Worm (Caenorhabditis elegans) whole organism, L4 larva: Measurements from ENCODE around the gene lpin-1.
A peak's percentile ranks its signal among the peaks of the same experiment; 100 is the strongest.

Experiments
- F10B5.3 ChIP-seq: sonication (generic microtip); optimal IDR thresholded peaks from 2 replicates; lab custom pipeline; 2016; ENCODE audit warnings: mild to moderate bottlenecking, missing genetic modification characterization, missing compliant biosample characterization
- R02D3.7 ChIP-seq: fragments of 150-350 bp; sonication (generic microtip); optimal IDR thresholded peaks from 3 replicates; lab custom pipeline; 2014; ENCODE audit warnings: missing biosample characterization, missing genetic modification characterization
- Y105C5A.15 ChIP-seq: fragments of 200-800 bp; sonication (Bioruptor generic); IDR thresholded peaks from 2 replicates; pipeline ENCODE4 v1.3.6; 2022; ENCODE audit warnings: missing genetic modification characterization, missing compliant biosample characterization
- Y48G9A.11 ChIP-seq: fragments of 200-800 bp; sonication (Bioruptor generic); IDR thresholded peaks from 2 replicates; pipeline ENCODE4 v1.3.6; 2022; ENCODE audit warnings: missing genetic modification reagents, missing genetic modification characterization, missing compliant biosample characterization
- ZK337.2 ChIP-seq: fragments of 200-800 bp; sonication (Bioruptor generic); IDR thresholded peaks from 2 replicates; pipeline ENCODE4 v1.3.6; 2022; ENCODE audit warnings: missing genetic modification reagents, missing genetic modification characterization, missing compliant biosample characterization
- ZK546.5 ChIP-seq, 2 experiments: sonication (generic microtip); optimal IDR thresholded peaks; 2 replicates each; lab custom pipeline; 2017; ENCODE audit warnings: missing biosample characterization in 2 of 2, missing genetic modification characterization in 2 of 2
- aha-1 ChIP-seq: fragments of 150-350 bp; peaks from one replicate; lab custom pipeline; 2014; ENCODE audit warnings: missing biosample characterization, missing genetic modification characterization
- arid-1 ChIP-seq: fragments of 200-800 bp; sonication (Bioruptor generic); conservative IDR thresholded peaks from 2 replicates; pipeline ENCODE4 v1.3.6; 2022; ENCODE audit warnings: missing genetic modification reagents, missing genetic modification characterization, missing compliant biosample characterization
- ceh-28 ChIP-seq: fragments of 150-350 bp; optimal IDR thresholded peaks from 2 replicates; lab custom pipeline; 2014; ENCODE audit warnings: missing biosample characterization, missing genetic modification reagents, missing genetic modification characterization
- ces-1 ChIP-seq: fragments of 150-350 bp; sonication (generic microtip); optimal IDR thresholded peaks from 4 replicates; lab custom pipeline; 2014; ENCODE audit warnings: missing biosample characterization, missing genetic modification reagents, missing genetic modification characterization
- cey-2 ChIP-seq: sonication (generic microtip); optimal IDR thresholded peaks from 3 replicates; lab custom pipeline; 2017; ENCODE audit warnings: missing genetic modification characterization, mild to moderate bottlenecking, missing compliant biosample characterization, antibody characterized with exemption, borderline replicate concordance; ENCODE audit not compliant: insufficient read depth
- ctbp-1 ChIP-seq: fragments of 200-800 bp; sonication (Bioruptor generic); IDR thresholded peaks from 2 replicates; pipeline ENCODE4 v1.3.6; 2022; ENCODE audit warnings: missing genetic modification reagents, missing genetic modification characterization, missing compliant biosample characterization
- daf-12 ChIP-seq: fragments of 150-350 bp; optimal IDR thresholded peaks from 2 replicates; lab custom pipeline; 2014; ENCODE audit warnings: missing biosample characterization, missing genetic modification reagents, missing genetic modification characterization
- daf-16 ChIP-seq, 3 experiments: sonication (generic microtip); optimal IDR thresholded peaks; 2 replicates each; lab custom pipeline; 2016 to 2017; ENCODE audit warnings: missing genetic modification characterization in 3 of 3, missing genetic modification reagents in 3 of 3, mild to moderate bottlenecking in 2 of 3, missing compliant biosample characterization in 2 of 3, missing biosample characterization in 1 of 3, moderate library complexity in 1 of 3
- daf-19 ChIP-seq: fragments of 200-800 bp; sonication (Bioruptor generic); conservative IDR thresholded peaks from 2 replicates; pipeline ENCODE4 v1.3.6; 2022; ENCODE audit warnings: missing genetic modification characterization, missing compliant biosample characterization
- dmd-6 ChIP-seq: fragments of 200-800 bp; sonication (Bioruptor generic); IDR thresholded peaks from 2 replicates; pipeline ENCODE4 v1.3.6; 2022; ENCODE audit warnings: missing genetic modification reagents, missing genetic modification characterization, missing compliant biosample characterization
- duxl-1 ChIP-seq: sonication (generic microtip); optimal IDR thresholded peaks from 2 replicates; lab custom pipeline; 2016; ENCODE audit warnings: mild to moderate bottlenecking, missing genetic modification characterization, moderate library complexity, missing compliant biosample characterization; ENCODE audit not compliant: poor library complexity
- dve-1 ChIP-seq: sonication (generic microtip); optimal IDR thresholded peaks from 2 replicates; lab custom pipeline; 2017; ENCODE audit warnings: antibody characterized with exemption, mild to moderate bottlenecking, missing genetic modification characterization, missing compliant biosample characterization; ENCODE audit not compliant: insufficient read depth
- egl-27 ChIP-seq: sonication (generic microtip); optimal IDR thresholded peaks from 3 replicates; lab custom pipeline; 2017; ENCODE audit warnings: missing biosample characterization, missing genetic modification reagents, missing genetic modification characterization
- egl-43 ChIP-seq: fragments of 200-800 bp; sonication (Bioruptor generic); IDR thresholded peaks from 2 replicates; pipeline ENCODE4 v1.3.6; 2022; ENCODE audit warnings: missing genetic modification reagents, missing genetic modification characterization, missing compliant biosample characterization
- fos-1 ChIP-seq: fragments of 150-350 bp; optimal IDR thresholded peaks from 2 replicates; lab custom pipeline; 2014; ENCODE audit warnings: missing biosample characterization, missing genetic modification characterization
- hlh-11 ChIP-seq: fragments of 200-800 bp; sonication (Bioruptor generic); optimal IDR thresholded peaks from 2 replicates; lab custom pipeline; 2018; ENCODE audit warnings: mild to moderate bottlenecking, missing genetic modification characterization, missing compliant biosample characterization
- hlh-30 ChIP-seq: sonication (generic microtip); optimal IDR thresholded peaks from 2 replicates; lab custom pipeline; 2017; ENCODE audit warnings: antibody characterized with exemption, mild to moderate bottlenecking, missing genetic modification characterization, missing compliant biosample characterization; ENCODE audit not compliant: insufficient read depth
- jun-1 ChIP-seq: fragments of 150-350 bp; optimal IDR thresholded peaks from 2 replicates; lab custom pipeline; 2014; ENCODE audit warnings: missing biosample characterization, missing genetic modification reagents, missing genetic modification characterization
- lin-13 ChIP-seq: fragments of 150-350 bp; optimal IDR thresholded peaks from 2 replicates; lab custom pipeline; 2014; ENCODE audit warnings: missing biosample characterization, missing genetic modification reagents, missing genetic modification characterization
- lin-38 ChIP-seq: fragments of 200-800 bp; sonication (Bioruptor generic); IDR thresholded peaks from 2 replicates; pipeline ENCODE4 v1.3.6; 2022; ENCODE audit warnings: missing genetic modification reagents, missing genetic modification characterization, missing compliant biosample characterization
- lsy-2 ChIP-seq, 2 experiments: fragments of 150-350 bp in 1 of 2; sonication (generic microtip) in 1 of 2; optimal IDR thresholded peaks; 2 replicates each; lab custom pipeline; 2014 to 2017; ENCODE audit warnings: missing biosample characterization in 2 of 2, missing genetic modification characterization in 2 of 2
- madf-5 ChIP-seq, 2 experiments: fragments of 200-800 bp; sonication (Bioruptor generic); IDR thresholded peaks; 2 replicates each; pipeline ENCODE4 v1.3.6; 2022; ENCODE audit warnings: missing compliant biosample characterization in 2 of 2, missing genetic modification characterization in 2 of 2
- mdl-1 ChIP-seq, 2 experiments: fragments of 150-350 bp in 1 of 2; sonication (generic microtip) in 1 of 2; optimal IDR thresholded peaks; 2 replicates each; lab custom pipeline; 2014 to 2017; ENCODE audit warnings: missing biosample characterization in 2 of 2, missing genetic modification characterization in 2 of 2
- mdt-29 ChIP-seq: fragments of 200-800 bp; sonication (Bioruptor generic); IDR thresholded peaks from 2 replicates; pipeline ENCODE4 v1.3.6; 2022; ENCODE audit warnings: missing genetic modification reagents, missing genetic modification characterization, missing compliant biosample characterization
- mep-1 ChIP-seq: fragments of 150-350 bp; sonication (generic microtip); optimal IDR thresholded peaks from 3 replicates; lab custom pipeline; 2014; ENCODE audit warnings: missing biosample characterization, missing genetic modification characterization
- mxl-2 ChIP-seq: fragments of 200-800 bp; sonication (Bioruptor generic); conservative IDR thresholded peaks from 2 replicates; pipeline ENCODE4 v1.3.6; 2022; ENCODE audit warnings: missing genetic modification reagents, missing genetic modification characterization, missing compliant biosample characterization
- mxl-3 ChIP-seq: fragments of 200-800 bp; sonication (Bioruptor generic); optimal IDR thresholded peaks from 2 replicates; lab custom pipeline; 2018; ENCODE audit warnings: mild to moderate bottlenecking, missing genetic modification characterization, missing compliant biosample characterization
- nhr-11 ChIP-seq: fragments of 150-350 bp; optimal IDR thresholded peaks from 2 replicates; lab custom pipeline; 2014; ENCODE audit warnings: missing biosample characterization, missing genetic modification characterization
- nhr-111 ChIP-seq: fragments of 200-800 bp; sonication (Bioruptor generic); optimal IDR thresholded peaks from 2 replicates; lab custom pipeline; 2018; ENCODE audit warnings: mild to moderate bottlenecking, missing genetic modification characterization, missing compliant biosample characterization
- nhr-28 ChIP-seq: fragments of 150-350 bp; optimal IDR thresholded peaks from 2 replicates; lab custom pipeline; 2014; ENCODE audit warnings: missing biosample characterization, missing genetic modification characterization
- nhr-6 ChIP-seq: fragments of 150-350 bp; optimal IDR thresholded peaks from 2 replicates; lab custom pipeline; 2014; ENCODE audit warnings: missing biosample characterization, missing genetic modification characterization
- nhr-76 ChIP-seq: fragments of 150-350 bp; optimal IDR thresholded peaks from 2 replicates; lab custom pipeline; 2014; ENCODE audit warnings: missing biosample characterization, missing genetic modification characterization
- nhr-77 ChIP-seq: fragments of 150-350 bp; optimal IDR thresholded peaks from 2 replicates; lab custom pipeline; 2014; ENCODE audit warnings: missing biosample characterization, missing genetic modification characterization
- php-3 ChIP-seq: fragments of 200-800 bp; sonication (Bioruptor generic); IDR thresholded peaks from 2 replicates; pipeline ENCODE4 v1.3.6; 2022; ENCODE audit warnings: missing genetic modification reagents, missing genetic modification characterization, missing compliant biosample characterization
- set-16 ChIP-seq: fragments of 200-800 bp; sonication (Bioruptor generic); IDR thresholded peaks from 2 replicates; pipeline ENCODE4 v1.3.6; 2022; ENCODE audit warnings: missing genetic modification reagents, missing genetic modification characterization, missing compliant biosample characterization
- skn-1 ChIP-seq: fragments of 150-350 bp; optimal IDR thresholded peaks from 2 replicates; lab custom pipeline; 2014; ENCODE audit warnings: missing biosample characterization, missing genetic modification characterization
- snpc-4 ChIP-seq: fragments of 150-350 bp; optimal IDR thresholded peaks from 2 replicates; lab custom pipeline; 2014; ENCODE audit warnings: missing biosample characterization, missing genetic modification characterization
- unc-130 ChIP-seq: sonication (generic microtip); optimal IDR thresholded peaks from 2 replicates; lab custom pipeline; 2016; ENCODE audit warnings: missing genetic modification reagents, missing genetic modification characterization, missing compliant biosample characterization
- unc-62 ChIP-seq, 3 experiments: fragments of 150-350 bp in 1 of 3; sonication (generic microtip); optimal IDR thresholded peaks in 2 of 3; peaks in 1 of 3; 1 replicate in 1 of 3; 2 replicates in 2 of 3; lab custom pipeline; 2014 to 2017; ENCODE audit warnings: missing biosample characterization in 3 of 3, missing genetic modification characterization in 3 of 3, missing genetic modification reagents in 3 of 3, missing genotype in 1 of 3
- zfp-3 ChIP-seq: fragments of 200-800 bp; sonication (Bioruptor generic); conservative IDR thresholded peaks from 2 replicates; pipeline ENCODE4 v1.3.6; 2022; ENCODE audit warnings: missing genetic modification reagents, missing genetic modification characterization, missing compliant biosample characterization

Gene lpin-1

ce11 chrV:13660115-13660514 lies 6.2 kb upstream of the lpin-1 start:
- peak; percentile 24 for TF ChIP-seq unc-130 (GFP tag; lab: Kevin White, UChicago)
- peak in 1 of 2 experiments; percentile 35 for TF ChIP-seq lsy-2 (tag; optimal IDR thresholded peaks at IDR 0.05; lab: Kevin White, UChicago)
- no peak for TF ChIP-seq arid-1
- TF ChIP-seq Y48G9A.11 (GFP tag; lab: Robert Waterston, UW), result no peak
- no peak for TF ChIP-seq R02D3.7 (tag; lab: Kevin White, UChicago)
- TF ChIP-seq php-3 (GFP tag; lab: Robert Waterston, UW), result no peak
- TF ChIP-seq nhr-76 (tag; lab: Kevin White, UChicago), result no peak
- TF ChIP-seq cey-2 (tag; lab: Kevin White, UChicago), result no peak
- TF ChIP-seq duxl-1 (tag; lab: Kevin White, UChicago), result no peak
- no peak for TF ChIP-seq skn-1
- TF ChIP-seq jun-1 (tag; lab: Kevin White, UChicago), result no peak
- TF ChIP-seq ces-1 (GFP tag; lab: Kevin White, UChicago), result no peak
- no peak for TF ChIP-seq mdl-1 (tag; optimal IDR thresholded peaks at IDR 0.05; lab: Kevin White, UChicago)
- no peak for TF ChIP-seq ctbp-1 (GFP tag; lab: Robert Waterston, UW)
- TF ChIP-seq mep-1, result no peak
- TF ChIP-seq nhr-6, result no peak
- TF ChIP-seq, all 104 proteins: peak for 2

DNA sequence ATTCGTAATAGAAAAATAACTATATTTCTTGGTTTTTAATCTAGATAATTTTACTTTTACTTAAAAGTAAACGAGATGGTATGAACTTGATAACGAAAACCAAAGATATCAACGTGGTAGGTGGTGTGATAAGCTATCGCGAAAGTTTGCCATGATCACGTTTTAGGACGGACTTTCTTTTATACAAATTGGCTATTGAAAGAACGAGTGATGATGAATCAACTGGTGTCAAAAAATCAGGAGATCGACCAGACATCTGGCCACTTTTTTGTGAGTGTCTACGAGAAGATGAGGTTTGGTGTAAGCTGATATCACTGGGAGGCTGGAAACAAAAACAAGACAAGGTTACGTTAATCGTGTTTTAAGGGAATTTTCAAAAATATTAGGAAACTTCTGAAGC lies 5.3 kb upstream of the lpin-1 start:
- TF ChIP-seq F10B5.3 (tag; lab: Kevin White, UChicago), result no peak
- peak; percentile 54 for TF ChIP-seq nhr-6
- peak; percentile 58 for TF ChIP-seq hlh-11 (tag; lab: Kevin White, UChicago)
- TF ChIP-seq ceh-28 (tag; lab: Kevin White, UChicago), result no peak
- TF ChIP-seq nhr-77, result peak; percentile 21
- TF ChIP-seq daf-12 (tag; lab: Kevin White, UChicago), result no peak
- TF ChIP-seq nhr-28 (tag; lab: Kevin White, UChicago), result peak; percentile 70
- no peak for TF ChIP-seq daf-19 (GFP tag; lab: Robert Waterston, UW)
- no peak for TF ChIP-seq lin-38 (GFP tag; lab: Robert Waterston, UW)
- TF ChIP-seq mxl-2 (GFP tag; lab: Robert Waterston, UW), result no peak
- peak; percentile 35 for TF ChIP-seq dve-1 (tag; lab: Kevin White, UChicago)
- peak; percentile 29; the same call in 1 of the 2 replicates for TF ChIP-seq mdt-29 (GFP tag; lab: Robert Waterston, UW)
- TF ChIP-seq madf-5 (GFP tag; IDR thresholded peaks at IDR 0.05; lab: Robert Waterston, UW), result no peak
- TF ChIP-seq unc-130 (GFP tag; lab: Kevin White, UChicago), result no peak
- TF ChIP-seq zfp-3 (GFP tag; lab: Robert Waterston, UW), result no peak
- TF ChIP-seq mxl-3 (GFP tag; lab: Kevin White, UChicago), result peak; percentile 63
- TF ChIP-seq unc-62 (GFP tag; optimal IDR thresholded peaks at IDR 0.05 in 1 of 2; lab: Kevin White, UChicago), result no peak
- TF ChIP-seq unc-62 (tag; optimal IDR thresholded peaks at IDR 0.05; lab: Kevin White, UChicago), result no peak
- peak; percentile 80 for TF ChIP-seq hlh-30 (tag; lab: Kevin White, UChicago)
- no peak for TF ChIP-seq nhr-11 (tag; lab: Kevin White, UChicago)
- TF ChIP-seq set-16 (GFP tag; lab: Robert Waterston, UW), result no peak
- no peak for TF ChIP-seq daf-16 (GFP tag; optimal IDR thresholded peaks at IDR 0.05; lab: Kevin White, UChicago)
- peak; percentile 51 for TF ChIP-seq daf-16 (tag; optimal IDR thresholded peaks at IDR 0.05; lab: Kevin White, UChicago)
- peak; percentile 60 for TF ChIP-seq dmd-6

ce11 chrV:13658577-13658976 lies 4.6 kb upstream of the lpin-1 start:
- TF ChIP-seq nhr-11 (tag; lab: Kevin White, UChicago), result peak; percentile 80
- TF ChIP-seq F10B5.3 (tag; lab: Kevin White, UChicago), result no peak
- TF ChIP-seq Y105C5A.15 (GFP tag; lab: Robert Waterston, UW), result no peak
- no peak; the same call in 1 of the 2 replicates for TF ChIP-seq mxl-2 (GFP tag; lab: Robert Waterston, UW)
- TF ChIP-seq hlh-11 (tag; lab: Kevin White, UChicago), result peak; percentile 99
- peak; percentile 71 for TF ChIP-seq jun-1 (tag; lab: Kevin White, UChicago)
- TF ChIP-seq dve-1 (tag; lab: Kevin White, UChicago), result peak; percentile 95
- peak; percentile 2 for TF ChIP-seq egl-27 (tag; lab: Kevin White, UChicago)
- TF ChIP-seq daf-19 (GFP tag; lab: Robert Waterston, UW), result no peak
- no peak for TF ChIP-seq nhr-111 (GFP tag; lab: Kevin White, UChicago)
- no peak for TF ChIP-seq snpc-4 (tag; lab: Kevin White, UChicago)
- TF ChIP-seq ZK337.2 (GFP tag; lab: Robert Waterston, UW), result no peak
- no peak for TF ChIP-seq lin-13 (GFP tag; lab: Kevin White, UChicago)
- TF ChIP-seq ZK546.5 (tag; optimal IDR thresholded peaks at IDR 0.05; lab: Kevin White, UChicago), result no peak
- peak; percentile 69 for TF ChIP-seq fos-1
- peak; percentile 100 for TF ChIP-seq aha-1 (tag; lab: Kevin White, UChicago)
- no peak for TF ChIP-seq egl-43 (GFP tag; lab: Robert Waterston, UW)
- TF ChIP-seq duxl-1 (tag; lab: Kevin White, UChicago), result peak; percentile 20
